Fruit fly (Drosophila melanogaster): ENCODE data around the gene Gpo3.

Gene Gpo3

dm6 chr2L:13707915-13708314, at the start of gene Gpo3:
Gpo3 (plus strand) TSS chr2L:13708215.
- TF ChIP-seq Hr78 (GFP tag; optimal IDR thresholded peaks at IDR 0.05): no peak
- TF ChIP-seq psq (GFP tag; optimal IDR thresholded peaks at IDR 0.05): no peak
- no peak for TF ChIP-seq Sp1 (GFP tag; optimal IDR thresholded peaks at IDR 0.05)
- TF ChIP-seq Myc (optimal IDR thresholded peaks at IDR 0.05): no peak

DNA sequence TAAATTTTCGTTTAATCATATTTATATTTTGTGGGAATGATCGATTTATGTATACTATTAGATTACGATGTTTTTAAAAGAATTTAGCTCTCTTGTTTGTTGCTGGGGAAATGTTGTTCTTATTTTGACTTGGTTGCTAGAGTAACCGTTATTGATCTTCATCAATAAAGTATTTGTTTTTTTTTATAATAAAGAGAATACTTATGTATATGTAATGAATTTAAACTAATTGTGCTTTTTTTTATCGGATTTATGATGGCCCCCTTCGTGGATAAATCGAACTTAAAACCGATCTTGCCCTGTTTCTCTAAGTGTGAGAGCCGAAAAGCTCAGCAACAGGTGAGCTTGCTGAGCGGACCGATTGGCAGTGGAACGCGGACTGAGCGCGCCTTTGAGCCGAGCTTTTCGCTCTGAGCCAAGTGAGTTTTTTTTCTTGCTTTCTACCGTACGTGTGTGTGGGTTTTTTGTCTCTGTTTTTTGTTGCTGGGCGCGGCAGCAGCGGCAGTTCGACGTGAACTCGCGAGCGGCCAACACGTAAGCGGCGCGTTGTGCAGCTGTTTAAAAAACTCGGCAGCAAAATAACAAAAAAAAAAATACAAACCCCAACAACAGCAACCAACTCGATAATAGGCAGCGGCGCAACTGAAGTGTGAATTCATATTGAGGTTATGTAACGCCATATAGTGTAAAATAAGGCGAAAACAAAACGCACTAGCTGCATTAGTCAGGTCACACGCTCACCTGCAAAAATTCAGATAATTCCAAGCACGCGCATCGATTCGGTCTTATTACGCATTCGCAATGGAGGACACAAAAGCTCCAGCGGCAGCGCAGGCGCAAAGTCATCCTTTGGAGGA, 42.8 kb upstream of the Gpo3 start, which contains the start of gene CG18507:
Gene CG18507 (plus strand): TSS at position 501 of the 857 bp plus-strand sequence.
- peak; percentile 13 for TF ChIP-seq dmrt93B (GFP tag; optimal IDR thresholded peaks at IDR 0.05)
- TF ChIP-seq Rel (GFP tag; optimal IDR thresholded peaks at IDR 0.05): no peak
- TF ChIP-seq Rel (tag; optimal IDR thresholded peaks at IDR 0.05): no peak
- peak in 1 of 2 experiments; percentile 6 for TF ChIP-seq foxo (GFP tag; optimal IDR thresholded peaks at IDR 0.05)
- TF ChIP-seq pan (optimal IDR thresholded peaks at IDR 0.05): no peak
- TF ChIP-seq jim (GFP tag; optimal IDR thresholded peaks at IDR 0.05): peak; percentile 42
- peak in 1 of 2 experiments; percentile 11 for TF ChIP-seq dl (GFP tag; optimal IDR thresholded peaks at IDR 0.05; ENCODE audit: insufficient read depth in 1 of 2, partially characterized antibody in 2 of 2)
- no peak for TF ChIP-seq h (GFP tag; optimal IDR thresholded peaks at IDR 0.05)
- TF ChIP-seq HLH106 (tag; optimal IDR thresholded peaks at IDR 0.05): peak; percentile 17

DNA sequence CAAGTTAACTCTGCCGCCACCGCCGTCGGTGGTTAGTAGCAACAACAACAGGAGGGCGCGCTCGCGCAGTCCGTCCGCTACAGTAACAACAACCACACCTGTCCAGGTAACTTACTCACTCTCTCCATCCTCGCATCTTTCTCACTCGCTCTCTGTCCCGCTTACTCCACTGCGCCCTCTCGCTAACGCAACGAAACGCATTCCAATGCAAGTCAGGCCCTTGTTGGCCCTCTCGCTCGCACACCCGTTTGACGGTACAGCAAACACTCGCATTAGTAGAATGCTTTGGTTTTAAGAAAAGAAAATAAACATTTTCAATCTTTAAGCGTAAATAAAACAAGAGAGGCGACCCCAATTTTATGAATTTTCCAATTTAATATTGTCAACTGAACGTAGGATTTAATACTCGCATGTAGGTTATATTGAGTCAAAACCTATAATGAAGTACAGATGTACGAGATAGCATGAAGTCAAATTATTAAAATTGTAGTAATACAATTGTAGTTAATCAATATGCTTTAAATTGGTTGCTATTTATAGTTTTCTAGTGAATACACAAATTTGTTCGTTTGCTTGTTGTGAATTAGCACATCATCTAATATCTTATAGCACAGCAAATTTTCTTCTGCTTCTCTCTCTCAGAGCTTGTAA, 41.9 kb upstream of the Gpo3 start:
- TF ChIP-seq sv (GFP tag; optimal IDR thresholded peaks at IDR 0.05): no peak
- peak; percentile 71 for TF ChIP-seq Sp1 (GFP tag; optimal IDR thresholded peaks at IDR 0.05)
- TF ChIP-seq usp (GFP tag; optimal IDR thresholded peaks at IDR 0.05): no peak
- no peak for TF ChIP-seq lola (GFP tag; optimal IDR thresholded peaks at IDR 0.05)
- TF ChIP-seq Hnf4 (GFP tag; optimal IDR thresholded peaks at IDR 0.05): peak; percentile 30
- TF ChIP-seq dsf (GFP tag; optimal IDR thresholded peaks at IDR 0.05; ENCODE audit: borderline replicate concordance): no peak
- TF ChIP-seq woc (GFP tag; optimal IDR thresholded peaks at IDR 0.05): peak; percentile 85
- no peak for TF ChIP-seq Myc (optimal IDR thresholded peaks at IDR 0.05)
- no peak for TF ChIP-seq Abd-B (GFP tag; optimal IDR thresholded peaks at IDR 0.05)
- peak; percentile 51 for TF ChIP-seq dmrt93B (GFP tag; optimal IDR thresholded peaks at IDR 0.05)
- TF ChIP-seq Dif (GFP tag; optimal IDR thresholded peaks at IDR 0.05; ENCODE audit: partially characterized antibody): peak; percentile 72
- peak; percentile 54 for TF ChIP-seq h (GFP tag; optimal IDR thresholded peaks at IDR 0.05)
- peak; percentile 57 for TF ChIP-seq psq (GFP tag; optimal IDR thresholded peaks at IDR 0.05)
- TF ChIP-seq Rel (GFP tag; optimal IDR thresholded peaks at IDR 0.05): no peak
- TF ChIP-seq Rel (tag; optimal IDR thresholded peaks at IDR 0.05): no peak
- TF ChIP-seq jim (GFP tag; optimal IDR thresholded peaks at IDR 0.05): no peak
- TF ChIP-seq Vsx2 (GFP tag; optimal IDR thresholded peaks at IDR 0.05; ENCODE audit: partially characterized antibody): peak; percentile 46
- TF ChIP-seq Hr83 (GFP tag; optimal IDR thresholded peaks at IDR 0.05; ENCODE audit: poor library complexity, severe bottlenecking): no peak
- no peak for TF ChIP-seq Hr78 (GFP tag; optimal IDR thresholded peaks at IDR 0.05)
- peak; percentile 25 to 60 for TF ChIP-seq dl (GFP tag; optimal IDR thresholded peaks at IDR 0.05; ENCODE audit: insufficient read depth in 1 of 2, partially characterized antibody in 2 of 2)
- TF ChIP-seq foxo (GFP tag; optimal IDR thresholded peaks at IDR 0.05): peak in 1 of 2 experiments; percentile 71
- TF ChIP-seq OdsH (GFP tag; optimal IDR thresholded peaks at IDR 0.05): peak; percentile 57
- TF ChIP-seq HLH106 (tag; optimal IDR thresholded peaks at IDR 0.05): peak; percentile 68
- peak; percentile 13 for TF ChIP-seq Jra (GFP tag; optimal IDR thresholded peaks at IDR 0.05)
- no peak for TF ChIP-seq sage (GFP tag; optimal IDR thresholded peaks at IDR 0.05)
- no peak for TF ChIP-seq CG32264 (GFP tag; optimal IDR thresholded peaks at IDR 0.05)
- peak; percentile 72 for TF ChIP-seq ey (GFP tag; optimal IDR thresholded peaks at IDR 0.05)
- no peak for TF ChIP-seq CrebA (GFP tag; optimal IDR thresholded peaks at IDR 0.05; ENCODE audit: borderline replicate concordance)
- TF ChIP-seq N (GFP tag; optimal IDR thresholded peaks at IDR 0.05): no peak
- TF ChIP-seq br (GFP tag; optimal IDR thresholded peaks at IDR 0.05): peak; percentile 77
- no peak for TF ChIP-seq GATAd (GFP tag; optimal IDR thresholded peaks at IDR 0.05)
- TF ChIP-seq brk (GFP tag; optimal IDR thresholded peaks at IDR 0.05): peak; percentile 31
- no peak for TF ChIP-seq Mio (GFP tag; optimal IDR thresholded peaks at IDR 0.05)
- TF ChIP-seq CG9705 (GFP tag; optimal IDR thresholded peaks at IDR 0.05): peak; percentile 48
- TF ChIP-seq pan (optimal IDR thresholded peaks at IDR 0.05): no peak
- TF ChIP-seq rgr (GFP tag; optimal IDR thresholded peaks at IDR 0.05): peak; percentile 62
- no peak for TF ChIP-seq Dfd (GFP tag; optimal IDR thresholded peaks at IDR 0.05)
- TF ChIP-seq fru (GFP tag; optimal IDR thresholded peaks at IDR 0.05): peak; percentile 95
- peak; percentile 63 for TF ChIP-seq tai (GFP tag; optimal IDR thresholded peaks at IDR 0.05)

Measured in whole organism, wandering third instar larva.